Worm (Caenorhabditis elegans) whole organism, L4 larva: ENCODE results near the gene srx-85.

Experiments
- D1046.2 ChIP-seq: fragments of 200-800 bp; sonication (Bioruptor generic); IDR thresholded peaks from 2 replicates; pipeline ENCODE4 v1.3.6; 2022; ENCODE audit warnings: missing genetic modification characterization, missing compliant biosample characterization
- F10B5.3 ChIP-seq: sonication (generic microtip); optimal IDR thresholded peaks from 2 replicates; lab custom pipeline; 2016; ENCODE audit warnings: mild to moderate bottlenecking, missing genetic modification characterization, missing compliant biosample characterization
- F37D6.2 ChIP-seq: sonication (generic microtip); optimal IDR thresholded peaks from 2 replicates; lab custom pipeline; 2016; ENCODE audit warnings: mild to moderate bottlenecking, missing genetic modification characterization, missing compliant biosample characterization
- F44E2.7 ChIP-seq: fragments of 200-800 bp; sonication (Bioruptor generic); IDR thresholded peaks from 2 replicates; pipeline ENCODE4 v2.1.2; 2022; ENCODE audit warnings: missing genetic modification characterization, missing compliant biosample characterization
- F49E8.2 ChIP-seq: sonication (generic microtip); optimal IDR thresholded peaks from 2 replicates; lab custom pipeline; 2016; ENCODE audit warnings: missing compliant biosample characterization, mild to moderate bottlenecking, missing genetic modification characterization, borderline replicate concordance
- T26A8.4 ChIP-seq: fragments of 200-800 bp; sonication (Bioruptor generic); IDR thresholded peaks from 2 replicates; pipeline ENCODE4 v1.3.6; 2022; ENCODE audit warnings: missing genetic modification characterization, missing compliant biosample characterization
- Y105C5A.15 ChIP-seq: fragments of 200-800 bp; sonication (Bioruptor generic); IDR thresholded peaks from 2 replicates; pipeline ENCODE4 v1.3.6; 2022; ENCODE audit warnings: missing genetic modification characterization, missing compliant biosample characterization
- Y5F2A.4 ChIP-seq: fragments of 200-800 bp; sonication (Bioruptor generic); optimal IDR thresholded peaks from 2 replicates; lab custom pipeline; 2018; ENCODE audit warnings: mild to moderate bottlenecking, missing genetic modification characterization, missing compliant biosample characterization
- aha-1 ChIP-seq: fragments of 150-350 bp; peaks from one replicate; lab custom pipeline; 2014; ENCODE audit warnings: missing biosample characterization, missing genetic modification characterization
- ama-1 ChIP-seq: fragments of 150-350 bp; optimal IDR thresholded peaks from 2 replicates; lab custom pipeline; 2014; ENCODE audit warnings: inconsistent platforms, mixed read lengths
- ceh-20 ChIP-seq: fragments of 200-800 bp; sonication (Bioruptor generic); IDR thresholded peaks from 2 replicates; pipeline ENCODE4 v1.3.6; 2022; ENCODE audit warnings: missing genetic modification reagents, missing genetic modification characterization, missing compliant biosample characterization
- ceh-44 ChIP-seq: fragments of 200-800 bp; sonication (Bioruptor generic); IDR thresholded peaks from 2 replicates; pipeline ENCODE4 v1.3.6; 2022; ENCODE audit warnings: missing genetic modification reagents, missing genetic modification characterization, missing compliant biosample characterization
- daf-16 ChIP-seq, 3 experiments: sonication (generic microtip); optimal IDR thresholded peaks; 2 replicates each; lab custom pipeline; 2016 to 2017; ENCODE audit warnings: missing genetic modification characterization in 3 of 3, missing genetic modification reagents in 3 of 3, mild to moderate bottlenecking in 2 of 3, missing compliant biosample characterization in 2 of 3, missing biosample characterization in 1 of 3, moderate library complexity in 1 of 3
- daf-8 ChIP-seq: fragments of 200-800 bp; sonication (Bioruptor generic); IDR thresholded peaks from 2 replicates; pipeline ENCODE4 v1.3.6; 2022; ENCODE audit warnings: missing genetic modification characterization, missing compliant biosample characterization
- dmd-6 ChIP-seq: fragments of 200-800 bp; sonication (Bioruptor generic); IDR thresholded peaks from 2 replicates; pipeline ENCODE4 v1.3.6; 2022; ENCODE audit warnings: missing genetic modification reagents, missing genetic modification characterization, missing compliant biosample characterization
- dmd-9 ChIP-seq: fragments of 200-800 bp; sonication (Bioruptor generic); IDR thresholded peaks from 2 replicates; pipeline ENCODE4 v1.3.6; 2022; ENCODE audit warnings: missing genetic modification reagents, missing genetic modification characterization, missing compliant biosample characterization
- duxl-1 ChIP-seq: sonication (generic microtip); optimal IDR thresholded peaks from 2 replicates; lab custom pipeline; 2016; ENCODE audit warnings: mild to moderate bottlenecking, missing genetic modification characterization, moderate library complexity, missing compliant biosample characterization; ENCODE audit not compliant: poor library complexity
- egl-27 ChIP-seq: sonication (generic microtip); optimal IDR thresholded peaks from 3 replicates; lab custom pipeline; 2017; ENCODE audit warnings: missing biosample characterization, missing genetic modification reagents, missing genetic modification characterization
- egl-43 ChIP-seq: fragments of 200-800 bp; sonication (Bioruptor generic); IDR thresholded peaks from 2 replicates; pipeline ENCODE4 v1.3.6; 2022; ENCODE audit warnings: missing genetic modification reagents, missing genetic modification characterization, missing compliant biosample characterization
- gei-8 ChIP-seq: fragments of 200-800 bp; sonication (Bioruptor generic); optimal IDR thresholded peaks from 2 replicates; lab custom pipeline; 2018; ENCODE audit warnings: mild to moderate bottlenecking, missing genetic modification characterization, missing compliant biosample characterization
- hif-1 ChIP-seq, 2 experiments: sonication (generic microtip); optimal IDR thresholded peaks; 2 replicates each; lab custom pipeline; 2016 to 2017; ENCODE audit warnings: missing compliant biosample characterization in 2 of 2, missing genetic modification characterization in 2 of 2, missing genetic modification reagents in 2 of 2, missing genotype in 2 of 2, mild to moderate bottlenecking in 1 of 2
- hlh-11 ChIP-seq: fragments of 200-800 bp; sonication (Bioruptor generic); optimal IDR thresholded peaks from 2 replicates; lab custom pipeline; 2018; ENCODE audit warnings: mild to moderate bottlenecking, missing genetic modification characterization, missing compliant biosample characterization
- hlh-30 ChIP-seq: sonication (generic microtip); optimal IDR thresholded peaks from 2 replicates; lab custom pipeline; 2017; ENCODE audit warnings: antibody characterized with exemption, mild to moderate bottlenecking, missing genetic modification characterization, missing compliant biosample characterization; ENCODE audit not compliant: insufficient read depth
- hmg-1.1 ChIP-seq: fragments of 200-800 bp; sonication (Bioruptor generic); IDR thresholded peaks from 2 replicates; pipeline ENCODE4 v1.3.6; 2022; ENCODE audit warnings: missing genetic modification reagents, missing genetic modification characterization, missing compliant biosample characterization
- jun-1 ChIP-seq: fragments of 150-350 bp; optimal IDR thresholded peaks from 2 replicates; lab custom pipeline; 2014; ENCODE audit warnings: missing biosample characterization, missing genetic modification reagents, missing genetic modification characterization
- lin-29 ChIP-seq: fragments of 200-800 bp; sonication (Bioruptor generic); IDR thresholded peaks from 2 replicates; pipeline ENCODE4 v1.3.6; 2022; ENCODE audit warnings: missing genetic modification reagents, missing genetic modification characterization, missing compliant biosample characterization
- madf-5 ChIP-seq, 2 experiments: fragments of 200-800 bp; sonication (Bioruptor generic); IDR thresholded peaks; 2 replicates each; pipeline ENCODE4 v1.3.6; 2022; ENCODE audit warnings: missing compliant biosample characterization in 2 of 2, missing genetic modification characterization in 2 of 2
- madf-9 ChIP-seq: fragments of 200-800 bp; sonication (Bioruptor generic); conservative IDR thresholded peaks from 2 replicates; pipeline ENCODE4 v1.3.6; 2022; ENCODE audit warnings: missing genetic modification reagents, missing genetic modification characterization, missing compliant biosample characterization
- mes-2 ChIP-seq: sonication (generic microtip); optimal IDR thresholded peaks from 2 replicates; lab custom pipeline; 2016; ENCODE audit warnings: missing genotype, mild to moderate bottlenecking, missing genetic modification characterization, missing compliant biosample characterization; ENCODE audit not compliant: poor library complexity, severe bottlenecking
- nhr-10 ChIP-seq: fragments of 150-350 bp; optimal IDR thresholded peaks from 2 replicates; lab custom pipeline; 2014; ENCODE audit warnings: missing biosample characterization, missing genetic modification characterization
- nhr-102 ChIP-seq: sonication (generic microtip); optimal IDR thresholded peaks from 2 replicates; lab custom pipeline; 2016; ENCODE audit warnings: mild to moderate bottlenecking, missing genetic modification characterization, moderate library complexity, missing compliant biosample characterization
- nhr-11 ChIP-seq: fragments of 150-350 bp; optimal IDR thresholded peaks from 2 replicates; lab custom pipeline; 2014; ENCODE audit warnings: missing biosample characterization, missing genetic modification characterization
- nhr-237 ChIP-seq: sonication (generic microtip); optimal IDR thresholded peaks from 2 replicates; lab custom pipeline; 2017; ENCODE audit warnings: missing biosample characterization, missing genetic modification characterization
- nhr-25 ChIP-seq: sonication (generic microtip); optimal IDR thresholded peaks from 2 replicates; lab custom pipeline; 2017; ENCODE audit warnings: missing genetic modification characterization, mild to moderate bottlenecking, missing compliant biosample characterization, antibody characterized with exemption, moderate library complexity, borderline replicate concordance; ENCODE audit not compliant: insufficient read depth
- nhr-28 ChIP-seq: fragments of 150-350 bp; optimal IDR thresholded peaks from 2 replicates; lab custom pipeline; 2014; ENCODE audit warnings: missing biosample characterization, missing genetic modification characterization
- nhr-41 ChIP-seq: fragments of 200-800 bp; sonication (Bioruptor generic); IDR thresholded peaks from 2 replicates; pipeline ENCODE4 v1.3.6; 2022; ENCODE audit warnings: missing genetic modification reagents, missing genetic modification characterization, missing compliant biosample characterization
- nhr-48 ChIP-seq: sonication (generic microtip); optimal IDR thresholded peaks from 2 replicates; lab custom pipeline; 2016; ENCODE audit warnings: mild to moderate bottlenecking, missing genetic modification characterization, missing compliant biosample characterization
- nhr-6 ChIP-seq: fragments of 150-350 bp; optimal IDR thresholded peaks from 2 replicates; lab custom pipeline; 2014; ENCODE audit warnings: missing biosample characterization, missing genetic modification characterization
- pqm-1 ChIP-seq: sonication (generic microtip); optimal IDR thresholded peaks from 2 replicates; lab custom pipeline; 2017; ENCODE audit warnings: missing biosample characterization, missing genetic modification characterization
- rbr-2 ChIP-seq: sonication (generic microtip); optimal IDR thresholded peaks from 2 replicates; lab custom pipeline; 2016; ENCODE audit warnings: missing genotype, missing genetic modification characterization, missing compliant biosample characterization
- sdz-12 ChIP-seq: fragments of 200-800 bp; sonication (Bioruptor generic); optimal IDR thresholded peaks from 2 replicates; lab custom pipeline; 2018; ENCODE audit warnings: mild to moderate bottlenecking, missing genetic modification characterization, missing compliant biosample characterization
- unc-62 ChIP-seq, 3 experiments: fragments of 150-350 bp in 1 of 3; sonication (generic microtip); optimal IDR thresholded peaks in 2 of 3; peaks in 1 of 3; 1 replicate in 1 of 3; 2 replicates in 2 of 3; lab custom pipeline; 2014 to 2017; ENCODE audit warnings: missing biosample characterization in 3 of 3, missing genetic modification characterization in 3 of 3, missing genetic modification reagents in 3 of 3, missing genotype in 1 of 3
- vab-7 ChIP-seq: fragments of 200-800 bp; sonication (Bioruptor generic); IDR thresholded peaks from 2 replicates; pipeline ENCODE4 v1.3.6; 2022; ENCODE audit warnings: missing genetic modification reagents, missing genetic modification characterization, missing compliant biosample characterization
- zfp-3 ChIP-seq: fragments of 200-800 bp; sonication (Bioruptor generic); conservative IDR thresholded peaks from 2 replicates; pipeline ENCODE4 v1.3.6; 2022; ENCODE audit warnings: missing genetic modification reagents, missing genetic modification characterization, missing compliant biosample characterization
- zip-2 ChIP-seq: fragments of 150-350 bp; optimal IDR thresholded peaks from 2 replicates; lab custom pipeline; 2014; ENCODE audit warnings: missing biosample characterization, missing genetic modification characterization

The srx-85 gene

DNA sequence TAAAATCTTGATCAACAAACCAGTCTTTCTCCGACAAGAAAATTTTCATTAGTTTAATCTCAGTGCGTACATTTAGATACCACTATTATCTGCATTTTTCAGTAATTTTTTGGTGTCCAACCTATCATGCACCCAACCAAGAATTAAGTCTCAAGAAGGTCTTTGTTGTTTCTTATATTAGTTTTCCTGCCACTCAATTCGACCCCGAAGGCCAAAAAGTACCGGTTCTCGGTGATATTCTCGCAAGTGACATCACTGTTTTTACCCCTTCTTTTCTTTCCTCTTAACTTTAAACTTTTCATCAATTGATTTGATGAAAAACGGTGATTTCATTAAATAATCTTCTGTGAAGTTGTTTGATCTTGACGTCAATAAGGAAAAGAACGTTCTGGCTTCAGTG, 8.9 kb upstream of the srx-85 start, which contains the start of gene F38B7.2:
TSS of gene F38B7.2 (plus strand) at position 400 of the 400 bp plus-strand sequence.
- no peak for TF ChIP-seq pqm-1 (tag; lab: Kevin White, UChicago)
- TF ChIP-seq mes-2 (tag; lab: Kevin White, UChicago), result no peak
- TF ChIP-seq hlh-11 (tag; lab: Kevin White, UChicago), result peak; percentile 12
- TF ChIP-seq aha-1 (tag; lab: Kevin White, UChicago), result peak; percentile 49
- TF ChIP-seq T26A8.4 (GFP tag; lab: Robert Waterston, UW), result no peak
- no peak for TF ChIP-seq jun-1 (tag; lab: Kevin White, UChicago)
- no peak for TF ChIP-seq F10B5.3 (tag; lab: Kevin White, UChicago)
- TF ChIP-seq hlh-30, result peak; percentile 3
- peak; percentile 66 for TF ChIP-seq nhr-48
- no peak for TF ChIP-seq nhr-41 (GFP tag; lab: Robert Waterston, UW)
- TF ChIP-seq nhr-25, result peak; percentile 43
- peak; percentile 4 for TF ChIP-seq nhr-28 (tag; lab: Kevin White, UChicago)
- no peak for TF ChIP-seq hif-1 (tag; optimal IDR thresholded peaks at IDR 0.05; lab: Kevin White, UChicago)
- no peak for TF ChIP-seq nhr-102
- no peak for TF ChIP-seq F37D6.2 (tag; lab: Kevin White, UChicago)
- TF ChIP-seq egl-43 (GFP tag; lab: Robert Waterston, UW), result no peak
- TF ChIP-seq nhr-10 (tag; lab: Kevin White, UChicago), result peak; percentile 30
- peak in 1 of 2 experiments; percentile 71 for TF ChIP-seq unc-62 (GFP tag; optimal IDR thresholded peaks at IDR 0.05 in 1 of 2; lab: Kevin White, UChicago)
- no peak for TF ChIP-seq unc-62 (tag; optimal IDR thresholded peaks at IDR 0.05; lab: Kevin White, UChicago)
- TF ChIP-seq zip-2 (tag; lab: Kevin White, UChicago), result no peak
- TF ChIP-seq F44E2.7, result no peak
- TF ChIP-seq gei-8, result no peak
- TF ChIP-seq vab-7, result no peak

ce11 chrV:11545227-11545626, 7.3 kb upstream of the srx-85 start, which contains the start of gene F38B7.10:
TSS of gene F38B7.10 (plus strand) at chrV:11545527.
- TF ChIP-seq aha-1 (tag; lab: Kevin White, UChicago) (peak; percentile 49), dmd-9 (GFP tag; lab: Robert Waterston, UW) (no peak), madf-9 (GFP tag; lab: Robert Waterston, UW) (no peak)

DNA sequence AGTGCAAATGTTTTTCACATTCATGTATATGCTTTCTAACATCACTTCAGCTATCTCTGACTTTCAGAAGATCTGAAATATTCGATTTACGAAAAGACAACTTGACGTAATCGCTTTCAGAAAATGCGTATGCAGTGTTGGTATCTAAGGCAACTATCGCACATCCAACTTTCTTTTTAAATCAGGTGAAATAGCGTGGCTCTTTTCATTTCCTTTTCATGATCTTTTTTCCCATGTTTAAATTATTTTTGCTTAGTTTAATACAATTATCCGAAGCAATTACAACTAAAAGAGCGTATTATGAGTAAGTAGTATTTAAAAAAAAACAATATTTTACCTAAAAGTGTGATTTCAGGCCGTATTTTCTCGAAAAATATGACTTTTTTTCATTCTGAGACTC, 5.7 kb upstream of the srx-85 start, which contains the start of gene F38B7.11:
TSS of gene F38B7.11 (plus strand) at position 301 of the 400 bp plus-strand sequence.
- TF ChIP-seq daf-8 (GFP tag; lab: Robert Waterston, UW), result no peak
- TF ChIP-seq ceh-20 (GFP tag; lab: Robert Waterston, UW), result no peak
- no peak for TF ChIP-seq nhr-11 (tag; lab: Kevin White, UChicago)
- TF ChIP-seq nhr-102, result no peak
- TF ChIP-seq nhr-10 (tag; lab: Kevin White, UChicago), result no peak
- no peak for TF ChIP-seq dmd-9 (GFP tag; lab: Robert Waterston, UW)
- no peak for TF ChIP-seq egl-27
- no peak for TF ChIP-seq D1046.2
- TF ChIP-seq ama-1, result no peak
- no peak for TF ChIP-seq nhr-237
- no peak for TF ChIP-seq pqm-1 (tag; lab: Kevin White, UChicago)
- TF ChIP-seq zfp-3 (GFP tag; lab: Robert Waterston, UW), result no peak
- TF ChIP-seq madf-5 (GFP tag; IDR thresholded peaks at IDR 0.05; lab: Robert Waterston, UW), result no peak
- no peak for TF ChIP-seq F49E8.2

DNA sequence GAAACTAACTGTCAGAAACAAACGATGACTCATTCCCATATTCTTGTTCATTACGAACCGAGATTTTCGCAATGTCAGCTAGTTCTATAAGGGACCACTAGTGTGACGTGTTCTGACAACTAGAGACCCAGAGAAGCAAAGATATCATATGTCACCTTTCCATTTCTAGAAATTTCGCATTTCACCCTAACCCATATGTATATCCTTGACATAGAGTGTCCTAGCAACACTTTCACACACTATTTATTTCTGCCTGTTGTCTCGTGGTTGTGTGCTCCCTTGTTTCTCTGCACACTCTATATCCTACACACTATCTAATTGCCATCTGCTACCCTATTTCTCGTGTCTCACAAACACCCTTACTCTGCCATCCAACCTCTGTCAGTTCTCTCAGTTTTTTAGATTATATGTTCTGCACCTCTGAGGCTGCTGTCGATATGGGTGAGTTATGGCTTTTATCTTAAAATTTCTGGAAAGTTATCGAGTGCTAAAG, 3.5 kb upstream of the srx-85 start, which contains the start of the genes F38B7.17 and F38B7.3:
TSS of gene F38B7.17 (minus strand) at position 51 of the 493 bp plus-strand sequence.
TSS of gene F38B7.3 (plus strand) at position 194 of the 493 bp plus-strand sequence.
- TF ChIP-seq dmd-6 (peak; percentile 55), hmg-1.1 (GFP tag; lab: Robert Waterston, UW) (peak; percentile 41; the same call in 1 of the 2 replicates), daf-16 (GFP tag; optimal IDR thresholded peaks at IDR 0.05; lab: Kevin White, UChicago) (no peak), daf-16 (tag; optimal IDR thresholded peaks at IDR 0.05; lab: Kevin White, UChicago) (peak; percentile 85), Y5F2A.4 (GFP tag; lab: Kevin White, UChicago) (no peak), unc-62 (GFP tag; optimal IDR thresholded peaks at IDR 0.05 in 1 of 2; lab: Kevin White, UChicago) (peak in 1 of 2 experiments; percentile 52), unc-62 (tag; optimal IDR thresholded peaks at IDR 0.05; lab: Kevin White, UChicago) (no peak), nhr-48 (peak; percentile 17), sdz-12 (GFP tag; lab: Kevin White, UChicago) (no peak), nhr-6 (tag; lab: Kevin White, UChicago) (peak; percentile 27), lin-29 (GFP tag; lab: Robert Waterston, UW) (no peak), rbr-2 (tag; lab: Kevin White, UChicago) (peak; percentile 61), ceh-44 (no peak), hlh-11 (tag; lab: Kevin White, UChicago) (peak; percentile 85), duxl-1 (tag; lab: Kevin White, UChicago) (no peak), Y105C5A.15 (GFP tag; lab: Robert Waterston, UW) (no peak)
